Fruit fly (Drosophila melanogaster) ovary, adult (tissue): ENCODE measurements around the gene Muc30E.

Experiments
- CG17801 ChIP-seq: fragments of 200-800 bp; optimal IDR thresholded peaks from 2 replicates; lab custom pipeline; 2019; ENCODE audit warnings: missing biosample characterization, mild to moderate bottlenecking, missing genetic modification characterization, moderate library complexity; ENCODE audit not compliant: partially characterized antibody

The Muc30E gene

DNA sequence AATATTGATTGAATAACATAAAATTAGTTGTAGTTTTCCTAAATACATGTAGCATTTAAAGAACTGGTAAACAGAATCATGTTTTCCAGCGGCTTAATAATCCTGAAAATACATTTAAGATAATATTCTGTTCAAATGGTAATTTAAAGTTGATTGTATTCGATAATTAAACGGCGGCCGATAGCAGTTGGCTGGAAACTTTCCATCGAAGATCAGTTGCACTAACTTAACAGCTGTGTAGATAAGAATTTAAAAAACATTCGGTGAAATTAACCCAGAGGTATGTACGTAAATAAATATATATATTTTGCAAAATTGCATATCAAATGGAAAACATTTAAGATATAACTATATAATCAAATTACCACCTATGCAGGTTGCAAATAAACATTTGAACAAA, 17.0 kb upstream of the Muc30E start, which contains the start of gene CG4594:
CG4594 (plus strand) TSS at position 212 of the 400 bp plus-strand sequence.
- no peak for TF ChIP-seq CG17801 (GFP tag; lab: Kevin White, UChicago)

DNA sequence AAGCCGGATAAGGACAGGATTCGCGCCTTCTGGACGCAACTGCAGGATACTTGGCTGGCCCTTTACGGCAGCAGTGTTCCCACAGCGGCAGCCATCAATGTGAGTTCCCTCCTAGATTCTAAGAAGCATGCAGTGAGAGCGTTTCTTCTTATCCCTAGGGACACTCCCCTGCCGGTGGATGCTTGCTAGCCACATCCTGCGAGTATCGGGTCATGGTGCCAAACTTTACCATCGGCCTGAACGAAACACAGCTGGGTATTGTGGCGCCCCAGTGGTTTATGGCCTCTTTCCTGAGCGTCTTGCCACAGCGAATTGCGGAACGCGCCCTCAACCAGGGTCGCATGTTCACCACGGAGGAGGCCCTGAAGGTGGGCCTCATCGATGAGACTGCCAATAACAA, 16.3 kb upstream of the Muc30E start:
- no peak for TF ChIP-seq CG17801 (GFP tag; lab: Kevin White, UChicago)

DNA sequence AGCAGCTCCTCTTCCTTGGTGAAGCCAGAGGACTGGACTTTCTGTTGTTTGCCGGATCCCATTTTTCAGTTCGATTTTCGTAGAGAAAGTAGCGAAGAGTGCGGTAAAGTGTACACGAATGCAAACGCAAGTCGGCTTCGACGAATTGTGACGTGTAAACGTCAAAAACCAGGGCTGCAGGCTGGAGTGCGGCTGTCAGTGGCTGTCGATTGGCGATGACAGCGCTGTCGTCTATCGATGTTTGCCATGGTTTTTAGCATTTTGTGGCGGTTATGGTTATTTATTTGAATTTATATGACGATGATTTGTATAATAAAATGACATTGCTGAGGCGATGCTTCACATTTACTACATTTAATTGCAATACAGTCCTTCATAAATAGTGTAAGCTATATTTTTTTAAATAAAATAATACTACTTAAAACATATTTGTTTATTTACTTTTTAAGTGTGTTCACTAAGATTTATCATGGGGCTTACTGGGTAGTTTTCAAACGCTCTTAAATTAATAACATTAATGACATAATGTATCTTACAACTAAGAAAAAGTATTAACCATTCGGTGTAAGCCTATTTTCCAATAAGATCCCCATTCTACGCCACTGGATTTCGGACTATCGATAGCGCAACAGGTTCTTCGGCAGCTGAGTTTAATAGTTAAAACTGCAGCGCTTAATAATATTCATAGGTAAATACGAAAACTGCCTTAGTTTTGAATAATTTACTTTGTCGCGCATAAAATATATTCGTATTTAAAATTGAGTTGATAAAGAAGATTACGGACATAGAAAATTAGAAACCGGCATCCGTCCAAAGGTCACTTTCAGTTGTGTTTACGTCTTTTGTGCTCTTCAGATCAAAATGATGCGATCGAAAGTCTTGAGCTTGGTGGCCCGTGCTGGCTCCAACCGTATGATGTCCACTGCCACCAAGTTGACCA, 15.4 kb upstream of the Muc30E start, which contains the start of the genes CG5885 and CG4598:
CG5885 (minus strand) TSS at position 311 of the 940 bp plus-strand sequence.
CG4598 (plus strand) TSS at position 599 of the 940 bp plus-strand sequence.
- TF ChIP-seq CG17801 (GFP tag; lab: Kevin White, UChicago): peak; percentile 64

DNA sequence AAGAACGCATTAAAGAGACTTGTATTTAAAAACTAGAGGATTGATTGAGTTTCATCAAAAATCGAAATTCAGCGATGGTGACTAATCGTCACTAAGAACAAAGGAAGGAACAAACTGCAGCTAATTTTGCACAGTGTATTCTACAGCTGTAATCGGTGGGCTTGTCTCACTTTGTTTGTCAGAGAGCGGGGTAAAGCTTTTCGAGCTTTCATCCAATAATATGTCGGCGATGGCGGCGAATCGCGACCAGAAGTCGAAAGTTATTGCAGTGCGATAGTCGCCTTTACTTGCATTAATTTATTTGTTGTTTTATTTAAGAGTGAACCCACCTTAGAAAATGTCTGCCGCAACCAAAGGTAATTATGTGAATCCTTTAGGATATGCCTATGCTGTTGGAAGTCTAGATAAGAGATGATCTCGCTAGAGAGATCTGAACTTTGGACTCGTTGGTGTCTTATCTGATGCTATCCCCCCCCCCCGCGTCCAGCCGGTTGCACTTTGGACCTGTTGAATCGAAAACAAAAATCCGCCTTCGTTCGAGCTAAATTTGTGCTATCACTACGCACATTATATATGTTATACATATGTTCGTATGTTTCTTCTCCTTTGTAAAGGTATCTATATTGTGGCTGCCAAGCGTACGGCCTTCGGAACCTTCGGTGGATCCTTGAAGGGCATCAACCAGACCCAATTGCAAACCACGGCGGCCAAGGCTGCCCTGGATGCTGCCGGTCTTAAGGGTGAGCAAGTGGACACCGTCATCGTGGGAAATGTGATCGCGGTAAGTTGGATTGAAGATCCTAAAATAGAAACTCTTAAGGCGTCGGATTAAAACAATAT, 12.3 kb upstream of the Muc30E start, which contains the start of gene yip2:
yip2 (plus strand) TSS at position 243 of the 840 bp plus-strand sequence.
- TF ChIP-seq CG17801 (GFP tag; lab: Kevin White, UChicago): peak; percentile 93

DNA sequence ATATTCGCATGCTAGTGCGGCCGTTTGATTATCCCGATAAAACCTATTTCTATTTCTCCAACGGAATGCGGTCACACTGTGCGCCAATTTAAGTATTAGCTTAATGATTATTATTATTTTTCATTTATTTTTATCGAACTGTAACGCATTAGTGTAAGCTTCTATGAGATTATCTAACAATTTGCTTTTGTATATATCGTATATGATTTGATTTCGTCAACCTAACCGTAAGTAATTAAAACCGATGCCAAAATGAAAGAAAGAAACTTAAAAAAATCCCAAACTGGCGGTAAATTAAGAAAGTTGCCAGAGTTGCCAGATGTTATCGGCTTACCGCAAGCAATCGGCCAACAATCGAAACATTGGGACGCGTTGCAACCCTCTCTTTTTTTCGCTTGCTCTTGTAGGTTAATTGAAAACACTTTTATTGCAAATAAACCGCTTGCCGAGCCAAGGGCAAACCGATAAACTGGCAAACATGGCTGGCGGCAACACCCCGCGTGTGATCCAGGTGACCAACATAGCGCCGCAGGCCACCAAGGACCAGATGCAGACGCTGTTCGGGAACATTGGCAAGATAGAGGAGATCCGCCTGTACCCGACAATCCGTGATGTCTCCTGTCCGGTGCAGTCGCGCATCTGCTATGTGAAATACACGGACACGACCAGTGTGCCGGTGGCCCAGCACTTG, 9.8 kb upstream of the Muc30E start, which contains the start of the genes Etl1 and Srp54:
Etl1 (minus strand) TSS at position 39 of the 691 bp plus-strand sequence.
Srp54 (plus strand) TSS at position 342 of the 691 bp plus-strand sequence.
- no peak for TF ChIP-seq CG17801 (GFP tag; lab: Kevin White, UChicago)

DNA sequence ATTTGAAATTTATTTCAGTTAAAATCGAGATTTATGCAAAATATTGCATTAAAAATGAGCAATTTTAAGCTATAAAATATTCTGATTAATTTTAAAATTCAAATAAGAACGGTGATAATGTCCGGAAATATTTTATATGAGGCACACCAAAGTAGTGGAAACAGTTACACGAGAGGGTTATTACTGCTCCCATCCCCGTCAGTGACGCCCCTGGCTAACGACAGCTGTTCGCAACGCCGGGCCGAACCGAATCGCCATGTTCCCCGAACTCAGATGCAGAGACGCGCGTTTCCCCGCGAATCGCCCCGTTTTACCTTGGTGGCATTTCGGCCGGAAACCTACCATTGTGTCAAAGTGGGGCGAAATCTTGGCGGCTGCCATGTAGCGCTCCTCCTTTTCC, 8.9 kb upstream of the Muc30E start:
- TF ChIP-seq CG17801 (GFP tag; lab: Kevin White, UChicago): no peak

DNA sequence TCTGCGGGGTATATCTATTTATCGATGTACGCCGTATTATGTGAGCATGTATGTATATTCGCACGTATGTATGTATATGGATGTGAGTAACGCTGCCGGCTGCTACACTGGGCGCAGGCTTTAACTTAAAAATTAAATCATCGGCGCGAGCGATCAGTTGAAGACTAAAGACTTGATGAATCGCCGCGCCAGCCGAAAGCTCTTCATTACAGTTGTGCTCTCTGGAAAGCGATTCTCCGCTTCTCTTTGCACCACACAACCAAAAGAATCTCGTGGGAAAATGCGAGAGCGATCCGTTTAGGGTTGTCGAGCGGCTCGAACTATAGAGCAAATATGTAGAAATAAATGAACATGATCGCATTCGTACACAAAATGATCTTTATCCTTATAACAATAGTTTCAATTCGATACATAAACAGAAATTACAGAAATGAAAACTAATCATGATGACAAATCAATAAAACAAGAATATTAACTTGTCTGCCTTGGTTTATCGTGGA, 5.6 kb upstream of the Muc30E start, which contains the start of gene CG13124:
CG13124 (minus strand) TSS at position 166 of the 500 bp plus-strand sequence.
- peak; percentile 18 for TF ChIP-seq CG17801 (GFP tag; lab: Kevin White, UChicago)

DNA sequence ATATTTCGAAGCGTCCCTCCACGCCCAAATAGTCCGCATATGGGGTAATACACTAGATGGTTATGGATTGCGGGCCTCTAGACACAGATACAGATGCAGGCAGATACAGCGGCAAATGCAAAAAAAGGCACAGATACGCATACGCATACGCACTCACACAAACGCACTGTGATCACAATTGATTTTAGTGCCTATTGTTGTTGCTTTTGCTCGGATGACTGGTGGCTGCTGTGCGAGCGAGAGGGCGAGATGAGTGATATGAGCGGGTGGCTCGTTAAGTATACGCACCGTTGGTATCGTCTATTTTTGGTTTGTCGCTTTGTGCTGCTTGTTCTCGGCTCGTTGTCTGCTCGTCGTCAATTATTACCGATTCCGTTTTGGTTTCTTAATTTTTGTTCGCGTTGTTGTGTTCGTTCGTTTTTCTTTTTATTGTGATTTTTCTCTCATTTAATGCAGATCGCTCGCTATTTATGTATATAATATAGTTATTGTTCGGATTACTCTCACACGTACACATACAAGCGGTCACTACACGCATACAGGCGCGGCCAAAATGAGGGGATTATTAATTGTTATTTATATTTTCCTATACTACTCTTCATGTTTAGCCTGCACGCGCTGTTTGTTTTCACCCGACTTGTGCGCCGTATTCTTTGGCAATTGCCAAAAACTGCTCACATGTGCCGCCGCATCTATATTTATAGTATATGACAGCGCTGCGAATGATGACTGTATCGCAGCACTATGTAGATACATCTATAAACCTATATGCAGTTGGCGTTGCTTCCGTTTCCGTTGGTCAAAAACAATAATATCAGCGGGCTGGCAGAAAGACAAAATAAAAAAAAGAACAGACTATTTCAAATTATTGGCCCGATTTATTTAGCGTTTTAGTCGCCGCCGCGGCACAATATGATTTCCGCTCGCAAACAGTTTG, 4.7 kb upstream of the Muc30E start:
- no peak for TF ChIP-seq CG17801 (GFP tag; lab: Kevin White, UChicago)

DNA sequence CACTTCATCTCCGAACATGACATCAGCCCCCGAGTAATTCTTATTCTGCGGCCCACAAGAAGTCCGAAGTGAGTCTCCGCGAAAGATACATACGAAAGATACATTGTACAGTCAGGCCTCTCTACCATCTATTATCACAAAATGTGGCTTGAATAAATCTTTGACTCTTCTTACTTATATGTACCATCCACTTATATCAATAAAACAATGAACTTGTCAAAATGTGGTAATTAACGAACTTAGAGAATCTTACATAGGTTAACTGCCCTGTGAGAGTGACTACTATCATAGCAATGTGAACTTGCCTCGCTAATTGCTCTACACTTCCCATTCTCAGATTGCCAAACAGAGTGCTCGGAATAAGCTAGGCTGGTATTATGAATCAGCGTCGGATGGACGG, 3.7 kb upstream of the Muc30E start:
- TF ChIP-seq CG17801 (GFP tag; lab: Kevin White, UChicago): no peak

DNA sequence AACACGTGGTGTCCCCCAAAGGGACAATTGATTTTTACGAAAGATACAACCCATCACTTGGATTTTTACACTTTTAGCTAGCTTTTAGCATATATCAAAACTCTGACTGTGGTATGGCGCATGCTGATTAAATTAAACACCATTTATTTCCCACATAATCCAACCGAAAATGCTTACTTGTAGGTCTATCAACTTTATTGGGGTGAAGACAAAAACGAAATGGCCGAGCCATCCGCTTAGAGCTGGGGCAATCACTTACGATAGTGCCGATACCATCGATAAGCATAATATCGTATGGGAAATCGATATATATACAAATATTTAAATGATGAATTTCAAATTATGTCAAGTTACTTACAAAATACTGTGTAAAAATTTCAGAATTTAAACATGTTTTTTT, 5.6 kb downstream of the Muc30E start, which contains the start of gene RpS2:
RpS2 (minus strand) TSS at position 257 of the 400 bp plus-strand sequence.
- peak; percentile 44 for TF ChIP-seq CG17801 (GFP tag; lab: Kevin White, UChicago)

DNA sequence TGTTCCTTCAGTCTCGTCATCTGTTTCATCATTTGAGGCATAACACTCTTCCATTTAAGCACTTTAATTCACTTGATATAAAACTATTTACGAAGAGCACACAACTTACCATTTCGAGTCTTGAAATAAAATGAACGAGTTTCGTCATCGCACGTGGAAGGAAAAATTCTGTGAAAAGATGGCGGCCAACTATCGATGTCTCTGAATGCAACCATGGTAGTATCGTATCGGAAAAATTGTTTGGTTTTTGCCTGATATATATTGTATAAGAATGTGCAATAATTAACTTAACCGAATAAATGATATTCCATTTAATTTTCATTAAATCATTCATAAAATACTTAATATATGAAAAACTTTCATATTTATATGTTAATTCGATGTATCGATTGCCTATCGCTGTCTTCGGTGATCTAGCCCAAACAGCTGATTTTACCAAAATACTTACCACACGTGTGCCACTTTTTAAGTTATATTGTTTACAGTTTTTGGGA, 8.0 kb downstream of the Muc30E start, which contains the start of gene Bka:
Bka (plus strand) TSS at position 417 of the 494 bp plus-strand sequence.
- TF ChIP-seq CG17801 (GFP tag; lab: Kevin White, UChicago): peak; percentile 86

DNA sequence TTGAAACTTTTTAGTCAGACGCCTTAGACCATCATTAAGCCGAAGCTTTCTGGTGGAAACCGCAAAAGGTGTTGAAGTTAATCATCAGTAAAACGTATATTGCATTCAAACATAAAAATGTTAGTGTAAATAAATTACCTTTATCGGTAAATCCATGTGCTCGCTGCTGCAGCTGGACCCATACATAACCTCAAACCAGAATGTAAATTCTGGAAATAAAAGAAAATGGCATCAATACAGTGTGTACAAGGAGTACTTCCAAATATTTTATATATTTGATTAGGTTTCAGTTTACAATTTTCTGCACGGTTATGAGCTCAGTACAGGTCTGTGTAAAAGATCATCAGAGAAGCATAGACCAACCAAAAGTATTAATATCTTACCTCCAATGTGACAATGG, 8.7 kb downstream of the Muc30E start:
- TF ChIP-seq CG17801 (GFP tag; lab: Kevin White, UChicago): no peak
